Worm (Caenorhabditis elegans) whole organism, mixed stage, embryonic: ENCODE data around the gene Y17G7B.22.

Experiments used
- ceh-39 ChIP-seq: fragments of 150-350 bp; optimal IDR thresholded peaks from 2 replicates; lab custom pipeline; 2014; ENCODE audit warnings: missing biosample characterization, missing genetic modification characterization
- ceh-43 ChIP-seq: fragments of 200-800 bp; sonication (Bioruptor generic); optimal IDR thresholded peaks from 2 replicates; lab custom pipeline; 2018; ENCODE audit warnings: mild to moderate bottlenecking, missing genetic modification characterization, moderate library complexity, missing compliant biosample characterization
- elt-1 ChIP-seq: sonication (generic microtip); optimal IDR thresholded peaks from 2 replicates; lab custom pipeline; 2017; ENCODE audit warnings: missing genetic modification characterization, mild to moderate bottlenecking, missing compliant biosample characterization, antibody characterized with exemption, moderate library complexity, borderline replicate concordance; ENCODE audit not compliant: insufficient read depth
- elt-3 ChIP-seq: fragments of 150-350 bp; optimal IDR thresholded peaks from 2 replicates; lab custom pipeline; 2014; ENCODE audit warnings: missing biosample characterization, missing genetic modification characterization
- hlh-1 ChIP-seq: fragments of 150-350 bp; optimal IDR thresholded peaks from 2 replicates; lab custom pipeline; 2014; ENCODE audit warnings: missing biosample characterization, missing genetic modification reagents, missing genetic modification characterization
- lsy-2 ChIP-seq: fragments of 150-350 bp; optimal IDR thresholded peaks from 2 replicates; lab custom pipeline; 2014; ENCODE audit warnings: missing biosample characterization, missing genetic modification characterization
- mls-2 ChIP-seq: sonication (generic microtip); optimal IDR thresholded peaks from 2 replicates; lab custom pipeline; 2016; ENCODE audit warnings: mild to moderate bottlenecking, missing genetic modification characterization, moderate library complexity, missing compliant biosample characterization
- nhr-12 ChIP-seq: fragments of 150-350 bp; optimal IDR thresholded peaks from 2 replicates; lab custom pipeline; 2014; ENCODE audit warnings: missing biosample characterization, missing genetic modification characterization
- nhr-76 ChIP-seq: sonication (generic microtip); optimal IDR thresholded peaks from 2 replicates; lab custom pipeline; 2017; ENCODE audit warnings: missing biosample characterization, missing genetic modification characterization
- snpc-4 ChIP-seq: fragments of 150-350 bp; optimal IDR thresholded peaks from 2 replicates; lab custom pipeline; 2014; ENCODE audit warnings: missing biosample characterization, missing genetic modification characterization

DNA sequence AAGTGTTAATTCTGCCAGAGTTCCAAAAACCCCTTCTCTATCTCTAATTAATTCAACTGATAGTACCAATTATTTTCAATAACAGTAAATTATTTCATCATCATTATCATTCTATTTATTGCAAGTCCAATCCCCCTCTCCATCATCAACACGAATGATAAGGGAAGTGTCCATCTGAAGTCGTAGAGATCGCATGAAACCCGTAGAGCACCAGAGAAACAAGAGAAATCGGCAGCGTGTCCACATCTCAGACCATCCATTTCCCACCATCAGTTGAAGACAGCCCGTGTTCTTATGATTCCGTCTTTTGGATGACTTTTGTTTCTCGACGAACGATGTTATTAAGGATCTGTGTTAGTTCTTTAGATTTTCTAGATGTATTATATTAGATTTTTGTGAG, 14.3 kb upstream of the Y17G7B.22 start:
- TF ChIP-seq nhr-12 (tag; lab: Kevin White, UChicago) (no peak), ceh-43 (GFP tag; lab: Kevin White, UChicago) (no peak), elt-1 (no peak), mls-2 (tag; lab: Kevin White, UChicago) (no peak), nhr-76 (tag; lab: Kevin White, UChicago) (no peak), ceh-39 (tag; lab: Kevin White, UChicago) (no peak), snpc-4 (tag; lab: Kevin White, UChicago) (no peak), lsy-2 (no peak), elt-3 (tag; lab: Kevin White, UChicago) (peak; percentile 74), hlh-1 (tag; lab: Kevin White, UChicago) (no peak)
